Worm (Caenorhabditis elegans) whole organism, L2 larva: ENCODE measurements around the gene F13E9.13.

Experiments
- blmp-1 ChIP-seq: sonication (generic microtip); optimal IDR thresholded peaks from 2 replicates; lab custom pipeline; 2017; ENCODE audit warnings: missing genetic modification characterization, mild to moderate bottlenecking, missing compliant biosample characterization, antibody characterized with exemption, moderate library complexity; ENCODE audit not compliant: insufficient read depth
- ceh-82 ChIP-seq: fragments of 150-350 bp; optimal IDR thresholded peaks from 2 replicates; lab custom pipeline; 2014; ENCODE audit warnings: missing biosample characterization, missing genetic modification characterization
- elt-3 ChIP-seq: sonication (generic microtip); optimal IDR thresholded peaks from 2 replicates; lab custom pipeline; 2017; ENCODE audit warnings: missing biosample characterization, missing genetic modification characterization
- fos-1 ChIP-seq: fragments of 150-350 bp; optimal IDR thresholded peaks from 2 replicates; lab custom pipeline; 2014; ENCODE audit warnings: missing biosample characterization, missing genetic modification characterization
- nhr-6 ChIP-seq: fragments of 150-350 bp; optimal IDR thresholded peaks from 2 replicates; lab custom pipeline; 2014; ENCODE audit warnings: missing biosample characterization, missing genetic modification characterization
- snpc-4 ChIP-seq: fragments of 150-350 bp; optimal IDR thresholded peaks from 2 replicates; lab custom pipeline; 2014; ENCODE audit warnings: missing biosample characterization, missing genetic modification characterization
- unc-62 ChIP-seq: fragments of 150-350 bp; optimal IDR thresholded peaks from 2 replicates; lab custom pipeline; 2014; ENCODE audit warnings: missing biosample characterization, missing genetic modification reagents, missing genetic modification characterization

DNA sequence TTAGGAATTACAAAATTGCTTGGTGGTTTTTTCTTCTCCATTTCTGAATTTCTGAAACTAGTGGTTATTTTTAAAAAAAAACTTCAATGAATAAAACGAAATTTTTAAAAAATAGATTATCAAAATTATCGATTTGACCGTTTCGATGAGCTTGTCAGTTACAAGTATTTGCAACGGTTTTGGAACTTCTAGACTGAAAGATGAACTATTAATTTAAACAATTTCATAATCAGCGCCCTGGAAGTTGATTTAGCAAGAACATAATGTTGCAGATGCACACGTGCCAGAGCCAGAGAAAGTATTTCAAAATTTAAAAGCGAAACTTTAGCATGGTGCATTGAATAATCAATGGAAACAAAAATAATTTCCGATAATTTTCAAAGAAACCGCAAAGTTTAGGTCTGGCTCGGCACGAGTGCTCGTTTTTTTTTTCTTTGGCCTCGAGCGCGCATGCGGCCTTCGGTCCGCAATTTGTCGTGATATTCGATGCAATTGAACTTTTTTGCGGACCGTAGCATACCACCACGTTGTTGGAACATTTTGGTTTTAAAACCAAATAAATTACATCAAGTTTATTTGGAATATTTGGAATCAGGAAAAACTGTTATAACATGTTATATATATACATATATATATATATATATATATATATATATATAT is 38.5 kb upstream of the F13E9.13 start, which contains the start of gene T11G6.5:
- TF ChIP-seq unc-62 (GFP tag; lab: Kevin White, UChicago) (no peak), snpc-4 (tag; lab: Kevin White, UChicago) (no peak), nhr-6 (tag; lab: Kevin White, UChicago) (no peak), elt-3 (tag; lab: Kevin White, UChicago) (no peak), fos-1 (tag; lab: Kevin White, UChicago) (no peak), blmp-1 (tag; lab: Kevin White, UChicago) (no peak), ceh-82 (tag; lab: Kevin White, UChicago) (no peak)
